Fruit fly (Drosophila melanogaster) whole organism, adult: Measurements from ENCODE around the gene CG13722.

Experiments
- CG11617 ChIP-seq: fragments of 200-800 bp; sonication (Bioruptor generic); optimal IDR thresholded peaks from 2 replicates; lab custom pipeline; 2017; ENCODE audit warnings: mild to moderate bottlenecking, missing biosample characterization, missing genetic modification reagents, missing genetic modification characterization
- CG12768 ChIP-seq: fragments of 200-800 bp; sonication (Bioruptor generic); optimal IDR thresholded peaks from 2 replicates; lab custom pipeline; 2017; ENCODE audit warnings: missing biosample characterization, missing genetic modification characterization, mild to moderate bottlenecking, moderate library complexity, missing genetic modification reagents
- CG14711 ChIP-seq: fragments of 200-800 bp; sonication (Bioruptor generic); optimal IDR thresholded peaks from 2 replicates; lab custom pipeline; 2018; ENCODE audit warnings: missing biosample characterization, mild to moderate bottlenecking, missing genetic modification characterization, moderate library complexity
- CG1620 ChIP-seq: fragments of 200-800 bp; sonication (Bioruptor generic); optimal IDR thresholded peaks from 2 replicates; lab custom pipeline; 2016; ENCODE audit warnings: missing biosample characterization, missing genetic modification characterization
- CG33017 ChIP-seq: fragments of 200-800 bp; sonication (Bioruptor generic); optimal IDR thresholded peaks from 2 replicates; lab custom pipeline; 2018; ENCODE audit warnings: missing biosample characterization, mild to moderate bottlenecking, missing genetic modification characterization, moderate library complexity
- CG5204 ChIP-seq: fragments of 200-800 bp; sonication (Bioruptor generic); optimal IDR thresholded peaks from 2 replicates; lab custom pipeline; 2016; ENCODE audit warnings: missing biosample characterization, missing genetic modification characterization
- CG7045 ChIP-seq: fragments of 200-800 bp; sonication (Bioruptor generic); optimal IDR thresholded peaks from 2 replicates; lab custom pipeline; 2017; ENCODE audit warnings: missing biosample characterization, mild to moderate bottlenecking, missing genetic modification characterization
- CG7101 ChIP-seq: fragments of 200-800 bp; sonication (Bioruptor generic); optimal IDR thresholded peaks from 2 replicates; lab custom pipeline; 2018; ENCODE audit warnings: missing biosample characterization, mild to moderate bottlenecking, missing genetic modification characterization, moderate library complexity
- Clk ChIP-seq: fragments of 200-800 bp; sonication (Bioruptor generic); optimal IDR thresholded peaks from 2 replicates; lab custom pipeline; 2017; ENCODE audit warnings: missing biosample characterization, missing genetic modification characterization
- Crg-1 ChIP-seq: fragments of 200-800 bp; sonication (Bioruptor generic); optimal IDR thresholded peaks from 2 replicates; lab custom pipeline; 2016; ENCODE audit warnings: missing biosample characterization, missing genetic modification characterization
- Hr96 ChIP-seq: fragments of 200-800 bp; sonication (Bioruptor generic); optimal IDR thresholded peaks from 2 replicates; lab custom pipeline; 2016; ENCODE audit warnings: missing biosample characterization, missing genetic modification characterization
- Mnt ChIP-seq: fragments of 200-800 bp; sonication (Bioruptor generic); optimal IDR thresholded peaks from 2 replicates; lab custom pipeline; 2016; ENCODE audit warnings: missing biosample characterization, mild to moderate bottlenecking, missing genetic modification characterization
- bab1 ChIP-seq: fragments of 200-800 bp; sonication (Bioruptor generic); optimal IDR thresholded peaks from 3 replicates; lab custom pipeline; 2019; ENCODE audit warnings: missing biosample characterization, mild to moderate bottlenecking, missing genetic modification characterization, moderate library complexity
- cic ChIP-seq: fragments of 200-800 bp; sonication (Bioruptor generic); optimal IDR thresholded peaks from 2 replicates; lab custom pipeline; 2017; ENCODE audit warnings: missing biosample characterization, mild to moderate bottlenecking, missing genetic modification characterization, moderate library complexity
- cnc ChIP-seq, 2 experiments: fragments of >200 bp; optimal IDR thresholded peaks; 2 replicates each; lab custom pipeline; 2017
- kay ChIP-seq: fragments of 200-800 bp; sonication (Bioruptor generic); peaks from one replicate; lab custom pipeline; 2016; ENCODE audit warnings: missing biosample characterization, missing genetic modification characterization, borderline replicate concordance
- ovo ChIP-seq: fragments of 200-800 bp; sonication (Bioruptor generic); optimal IDR thresholded peaks from 2 replicates; lab custom pipeline; 2016; ENCODE audit warnings: missing biosample characterization, missing genetic modification characterization
- pad ChIP-seq: fragments of 200-800 bp; sonication (Bioruptor generic); optimal IDR thresholded peaks from 3 replicates; lab custom pipeline; 2017; ENCODE audit warnings: missing biosample characterization, missing genetic modification characterization, mild to moderate bottlenecking, moderate library complexity, missing genetic modification reagents
- tj ChIP-seq: fragments of 200-800 bp; sonication (Bioruptor generic); optimal IDR thresholded peaks from 3 replicates; lab custom pipeline; 2017; ENCODE audit warnings: missing biosample characterization, mild to moderate bottlenecking, missing genetic modification characterization, moderate library complexity
- toe ChIP-seq: fragments of 200-800 bp; sonication (Bioruptor generic); optimal IDR thresholded peaks from 2 replicates; lab custom pipeline; 2016; ENCODE audit warnings: missing biosample characterization, missing genetic modification characterization

Gene CG13722

dm6 chr3L:4446273-4446672, 44.5 kb downstream of the CG13722 start, which contains the start of gene CG12607:
TSS of gene CG12607 (plus strand) at chr3L:4446573.
- TF ChIP-seq CG5204 (GFP tag; lab: Kevin White, UChicago) (no peak), Hr96 (no peak), CG33017 (tag; lab: Kevin White, UChicago) (no peak), CG7045 (GFP tag; lab: Kevin White, UChicago) (no peak), CG12768 (no peak), tj (no peak), Crg-1 (GFP tag; lab: Kevin White, UChicago) (no peak), ovo (GFP tag; lab: Kevin White, UChicago) (no peak), cic (no peak), Mnt (no peak), kay (GFP tag; lab: Kevin White, UChicago) (no peak), toe (no peak), CG7101 (tag; lab: Kevin White, UChicago) (no peak), bab1 (GFP tag; lab: Kevin White, UChicago) (no peak)

- TF ChIP-seq Mnt (no peak), kay (GFP tag; lab: Kevin White, UChicago) (peak; percentile 27)
Observed at dm6 chr3L:4445824-4446223, 44.9 kb downstream of the CG13722 start.

dm6 chr3L:4442168-4442567, 48.6 kb downstream of the CG13722 start:
- TF ChIP-seq CG33017 (tag; lab: Kevin White, UChicago): no peak
- TF ChIP-seq Clk (GFP tag; lab: Kevin White, UChicago): no peak
- TF ChIP-seq CG7045 (GFP tag; lab: Kevin White, UChicago): no peak

- TF ChIP-seq Clk (GFP tag; lab: Kevin White, UChicago) (no peak), CG7045 (GFP tag; lab: Kevin White, UChicago) (no peak), Hr96 (no peak), Crg-1 (GFP tag; lab: Kevin White, UChicago) (no peak), cnc (optimal IDR thresholded peaks at IDR 0.05; lab: Kevin White, UChicago) (no peak), CG1620 (GFP tag; lab: Kevin White, UChicago) (no peak), Mnt (no peak), CG14711 (no peak), CG7101 (tag; lab: Kevin White, UChicago) (no peak), CG33017 (tag; lab: Kevin White, UChicago) (no peak), cic (no peak), toe (no peak), CG11617 (GFP tag; lab: Kevin White, UChicago) (no peak), bab1 (GFP tag; lab: Kevin White, UChicago) (no peak), ovo (GFP tag; lab: Kevin White, UChicago) (no peak), kay (GFP tag; lab: Kevin White, UChicago) (no peak)
Observed at dm6 chr3L:4440153-4440552, 50.6 kb downstream of the CG13722 start.

dm6 chr3L:4436421-4436820, 54.3 kb downstream of the CG13722 start, which contains the start of gene CG15021:
TSS of gene CG15021 (plus strand) at chr3L:4436721.
- no peak for TF ChIP-seq CG14711
- no peak for TF ChIP-seq kay (GFP tag; lab: Kevin White, UChicago)
- no peak for TF ChIP-seq CG7101 (tag; lab: Kevin White, UChicago)
- no peak for TF ChIP-seq CG33017 (tag; lab: Kevin White, UChicago)
- TF ChIP-seq CG12768: no peak
- no peak for TF ChIP-seq bab1 (GFP tag; lab: Kevin White, UChicago)
- no peak for TF ChIP-seq Clk (GFP tag; lab: Kevin White, UChicago)
- no peak for TF ChIP-seq CG7045 (GFP tag; lab: Kevin White, UChicago)
- no peak for TF ChIP-seq Hr96
- no peak for TF ChIP-seq cnc (optimal IDR thresholded peaks at IDR 0.05; lab: Kevin White, UChicago)
- TF ChIP-seq toe: no peak
- TF ChIP-seq CG11617 (GFP tag; lab: Kevin White, UChicago): no peak
- no peak for TF ChIP-seq tj
- no peak for TF ChIP-seq ovo (GFP tag; lab: Kevin White, UChicago)
- TF ChIP-seq Mnt: no peak
- no peak for TF ChIP-seq pad (GFP tag; lab: Kevin White, UChicago)
- TF ChIP-seq CG5204 (GFP tag; lab: Kevin White, UChicago): no peak
- TF ChIP-seq cic: no peak
- TF ChIP-seq Crg-1 (GFP tag; lab: Kevin White, UChicago): no peak
- TF ChIP-seq CG1620 (GFP tag; lab: Kevin White, UChicago): no peak
